Worm (Caenorhabditis elegans): ENCODE data around the gene F42G2.2.

DNA sequence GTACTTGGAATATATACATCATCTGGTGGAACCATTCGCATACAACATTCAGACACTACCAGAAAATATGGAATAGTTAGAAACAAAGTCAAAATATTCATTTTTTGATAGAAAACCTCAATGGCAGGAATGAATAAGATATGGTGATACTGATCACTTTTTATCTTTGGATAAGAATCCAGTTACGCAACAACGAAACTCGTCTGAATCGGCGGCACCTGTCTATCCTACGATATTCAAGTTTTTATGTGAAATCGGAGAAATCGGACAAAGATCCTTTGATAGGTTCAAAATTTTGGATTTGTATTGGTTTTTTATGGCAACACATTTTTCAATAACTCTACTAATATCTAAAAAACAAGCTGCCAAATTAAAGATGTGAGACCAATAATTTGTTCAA is 23.1 kb upstream of the F42G2.2 start, which contains the start of gene F16G10.14:
- TF ChIP-seq B0310.2 (tag; optimal IDR thresholded peaks at IDR 0.05): no peak
- TF ChIP-seq ama-1 (optimal IDR thresholded peaks at IDR 0.05): no peak
- no peak for TF ChIP-seq hmg-4 (GFP tag; optimal IDR thresholded peaks at IDR 0.05)
- TF ChIP-seq pes-1 (GFP tag; IDR thresholded peaks at IDR 0.05): no peak
- TF ChIP-seq hmbx-1 (tag; optimal IDR thresholded peaks at IDR 0.05): no peak
- TF ChIP-seq F13C5.2 (tag; optimal IDR thresholded peaks at IDR 0.05): no peak
- TF ChIP-seq tbx-37 (GFP tag; conservative IDR thresholded peaks at IDR 0.05): no peak
- no peak for TF ChIP-seq tbx-11 (GFP tag; IDR thresholded peaks at IDR 0.05)
- no peak for TF ChIP-seq hnd-1 (tag; optimal IDR thresholded peaks at IDR 0.05)
